Fruit fly (Drosophila melanogaster): Measurements from ENCODE around the gene Trs33.
A peak's percentile ranks its signal among the peaks of the same experiment; 100 is the strongest.

Trs33 gene

DNA sequence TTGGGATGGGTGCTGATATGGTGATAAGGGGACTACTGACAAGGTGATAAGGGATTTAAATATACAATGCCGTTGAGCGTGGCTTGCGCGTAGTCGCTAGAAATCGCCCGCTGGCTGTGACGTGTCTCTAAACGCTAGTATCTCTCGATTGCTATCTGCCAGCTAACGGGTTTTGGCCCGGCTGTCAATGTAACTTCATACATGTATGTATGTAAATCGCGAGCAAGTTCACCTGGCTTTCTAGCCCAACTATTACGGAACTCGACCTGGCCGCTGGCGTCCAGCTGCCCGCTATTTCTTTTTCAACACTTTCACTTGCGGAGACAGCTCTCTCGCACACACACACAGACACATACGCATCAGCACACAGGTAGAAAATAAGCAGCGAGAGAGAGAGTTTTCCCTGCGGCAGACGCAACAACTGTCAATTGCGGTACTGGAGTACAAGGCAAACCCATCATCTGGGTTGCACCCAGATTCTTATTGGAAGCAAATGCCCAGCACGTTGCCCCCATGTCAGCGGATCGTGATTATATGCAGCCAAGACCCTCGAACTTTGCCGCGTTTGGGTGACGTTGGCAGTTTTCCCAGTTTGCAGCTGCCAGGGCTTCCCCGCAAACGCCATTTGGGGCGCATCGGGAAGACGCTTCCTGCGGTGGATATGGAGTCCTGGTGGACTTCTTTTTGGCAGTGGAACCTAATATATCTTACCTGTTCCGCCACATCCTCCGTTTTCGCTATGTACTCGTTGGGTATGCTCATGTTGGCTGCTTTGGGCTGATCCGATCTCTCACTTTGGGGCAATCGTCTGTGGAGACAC lies 5.4 kb downstream of the Trs33 start (continued):
- TF ChIP-seq bbx (GFP tag; IDR thresholded peaks at IDR 0.05; ENCODE audit: partially characterized antibody), result no peak
- TF ChIP-seq abd-A (tag; optimal IDR thresholded peaks at IDR 0.05), result no peak
- TF ChIP-seq lov (optimal IDR thresholded peaks at IDR 0.05), result no peak
- TF ChIP-seq lov (GFP tag; IDR thresholded peaks at IDR 0.05), result no peak
- no peak for TF ChIP-seq CG2889 (GFP tag; IDR thresholded peaks at IDR 0.05)
- TF ChIP-seq bsh (GFP tag; optimal IDR thresholded peaks at IDR 0.05), result no peak
- peak; percentile 26 for TF ChIP-seq sens (GFP tag)
- no peak for TF ChIP-seq CG34422 (GFP tag; IDR thresholded peaks at IDR 0.05)

DNA sequence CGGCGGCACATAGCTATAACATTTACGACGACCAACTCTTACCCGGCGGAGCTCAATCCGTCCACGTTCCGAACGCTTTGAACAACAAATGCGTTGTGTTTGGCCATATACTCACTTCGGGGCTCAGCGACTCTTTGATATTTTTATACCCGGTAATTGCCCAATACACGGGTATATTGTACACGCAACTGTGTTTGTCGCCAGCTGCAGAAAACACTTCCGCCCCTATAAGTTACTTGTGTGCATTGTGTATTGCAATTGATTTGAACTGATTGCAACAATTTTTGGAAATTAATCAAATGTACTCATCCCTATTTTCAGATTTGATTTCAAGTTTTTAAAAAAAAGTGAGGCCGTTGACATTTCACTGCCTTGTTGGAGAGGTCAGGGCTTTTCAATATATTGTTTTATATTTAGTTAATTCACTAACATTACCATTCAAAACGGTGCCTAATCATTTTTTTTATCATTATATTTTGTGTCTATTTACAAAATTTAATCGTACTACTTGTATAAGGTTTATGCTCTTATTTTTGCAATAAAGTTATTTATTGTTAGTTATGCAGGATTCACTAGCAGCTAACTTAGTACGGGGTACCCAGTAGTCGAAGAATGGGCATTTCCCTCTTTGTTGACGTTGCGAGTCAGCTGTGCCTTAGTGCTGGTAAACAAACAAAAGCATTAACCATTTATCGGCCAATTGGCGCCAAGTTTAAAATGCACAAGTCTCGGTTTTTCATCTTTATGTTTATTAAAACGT lies 7.7 kb downstream of the Trs33 start, which contains the start of gene Nagk:
Gene Nagk (minus strand): TSS at position 331 of the 760 bp plus-strand sequence.
- no peak for TF ChIP-seq CG2889 (GFP tag; IDR thresholded peaks at IDR 0.05)
- no peak for TF ChIP-seq CG7963 (GFP tag; IDR thresholded peaks at IDR 0.05; ENCODE audit: partially characterized antibody)
- TF ChIP-seq Dip3 (GFP tag; optimal IDR thresholded peaks at IDR 0.05), result peak; percentile 58
- peak; percentile 66 for TF ChIP-seq Nf-YC (tag; optimal IDR thresholded peaks at IDR 0.05)
- no peak for TF ChIP-seq Trl (optimal IDR thresholded peaks at IDR 0.05)
- peak; percentile 37 for TF ChIP-seq Trl (GFP tag; optimal IDR thresholded peaks at IDR 0.05)
- no peak for TF ChIP-seq Sry-β (GFP tag; optimal IDR thresholded peaks at IDR 0.05)
- peak; percentile 64 for TF ChIP-seq Sox102F (GFP tag; optimal IDR thresholded peaks at IDR 0.05)
- peak; percentile 69 for TF ChIP-seq Side (GFP tag; optimal IDR thresholded peaks at IDR 0.05)
- peak; percentile 4; the same call in 2 of the 3 replicates for TF ChIP-seq ase (GFP tag; IDR thresholded peaks at IDR 0.05)
- peak; percentile 70 for TF ChIP-seq CG31441 (GFP tag; IDR thresholded peaks at IDR 0.05)
- TF ChIP-seq h (optimal IDR thresholded peaks at IDR 0.05), result no peak
- peak; percentile 60; the same call in 1 of the 2 replicates for TF ChIP-seq Awh (GFP tag; IDR thresholded peaks at IDR 0.05)
- TF ChIP-seq vfl (GFP tag; optimal IDR thresholded peaks at IDR 0.05), result peak; percentile 33
- TF ChIP-seq sr (GFP tag; IDR thresholded peaks at IDR 0.05), result peak; percentile 24; the same call in 1 of the 3 replicates
- TF ChIP-seq CG15514 (GFP tag; optimal IDR thresholded peaks at IDR 0.05), result peak; percentile 27
- TF ChIP-seq lola (GFP tag; optimal IDR thresholded peaks at IDR 0.05), result peak in 1 of 3 experiments; percentile 71
- TF ChIP-seq CG4424 (GFP tag; optimal IDR thresholded peaks at IDR 0.05), result peak; percentile 71
- TF ChIP-seq ara (GFP tag; IDR thresholded peaks at IDR 0.05), result no peak
- peak; percentile 55 for TF ChIP-seq lbe (GFP tag; optimal IDR thresholded peaks at IDR 0.05)
- TF ChIP-seq Poxn (GFP tag; IDR thresholded peaks at IDR 0.05), result no peak
- TF ChIP-seq B-H1 (GFP tag; IDR thresholded peaks at IDR 0.05), result 0 out of 3 replicates have a peak, but pooled peaks have one; percentile 19
- TF ChIP-seq CG11456 (GFP tag; IDR thresholded peaks at IDR 0.05), result peak; percentile 61; the same call in 2 of the 3 replicates
- peak; percentile 52 for TF ChIP-seq CG13424 (tag; optimal IDR thresholded peaks at IDR 0.05)
- TF ChIP-seq disco-r (GFP tag; optimal IDR thresholded peaks at IDR 0.05), result peak; percentile 11
- no peak for TF ChIP-seq wor (GFP tag; IDR thresholded peaks at IDR 0.05)
- peak; percentile 16 for TF ChIP-seq CG5245 (GFP tag; optimal IDR thresholded peaks at IDR 0.05)
- peak; percentile 5; the same call in 1 of the 3 replicates for TF ChIP-seq H15 (GFP tag; IDR thresholded peaks at IDR 0.05)
- peak; percentile 12 for TF ChIP-seq CG12942 (GFP tag; optimal IDR thresholded peaks at IDR 0.05)
- peak; percentile 34 for TF ChIP-seq caup (GFP tag; optimal IDR thresholded peaks at IDR 0.05; ENCODE audit: severe bottlenecking)
- no peak for TF ChIP-seq CG11560 (tag; IDR thresholded peaks at IDR 0.05)
- peak; percentile 30 for TF ChIP-seq maf-S (GFP tag; optimal IDR thresholded peaks at IDR 0.05)
- no peak for TF ChIP-seq NC2α (GFP tag; optimal IDR thresholded peaks at IDR 0.05)
- peak; percentile 76 for TF ChIP-seq CG11504 (tag; optimal IDR thresholded peaks at IDR 0.05)
- peak; percentile 57 for TF ChIP-seq HLH54F (GFP tag; optimal IDR thresholded peaks at IDR 0.05)
- TF ChIP-seq CG5953 (GFP tag; IDR thresholded peaks at IDR 0.05), result 0 out of 2 replicates have a peak, but pooled peaks have one; percentile 40
- TF ChIP-seq Med (GFP tag), result peak; percentile 89
- TF ChIP-seq cato (GFP tag; optimal IDR thresholded peaks at IDR 0.05; ENCODE audit: borderline replicate concordance), result peak; percentile 41
- TF ChIP-seq CG9727 (GFP tag; optimal IDR thresholded peaks at IDR 0.05), result peak; percentile 84
- TF ChIP-seq CG17186 (GFP tag; optimal IDR thresholded peaks at IDR 0.05), result no peak

All from whole organism, embryonic.